Fruit fly (Drosophila melanogaster) whole organism, embryonic: Measurements from ENCODE around the gene Lrr47.

ENCODE experiments used
- Awh ChIP-seq: fragments of 200-800 bp; sonication (Bioruptor generic); IDR thresholded peaks from 2 replicates; pipeline ENCODE4, ENCODE4 v1.3.6; 2022; ENCODE audit warnings: missing biosample characterization, missing genetic modification characterization
- B-H2 ChIP-seq: fragments of 200-800 bp; sonication (Bioruptor generic); optimal IDR thresholded peaks from 2 replicates; lab custom pipeline; 2018; ENCODE audit warnings: missing biosample characterization, mild to moderate bottlenecking, missing genetic modification characterization
- CG10147 ChIP-seq: fragments of 200-800 bp; sonication (Bioruptor generic); optimal IDR thresholded peaks from 2 replicates; lab custom pipeline; 2019; ENCODE audit warnings: missing biosample characterization, mild to moderate bottlenecking, missing genetic modification characterization, moderate library complexity
- CG10565 ChIP-seq: fragments of 200-800 bp; sonication (Bioruptor generic); optimal IDR thresholded peaks from 3 replicates; lab custom pipeline; 2016; ENCODE audit warnings: missing biosample characterization, mild to moderate bottlenecking, missing genetic modification characterization
- CG11247 ChIP-seq: fragments of 200-800 bp; sonication (Bioruptor generic); IDR thresholded peaks from 2 replicates; pipeline ENCODE4 v1.3.6; 2022; ENCODE audit warnings: missing biosample characterization, missing genetic modification characterization
- CG12104 ChIP-seq: fragments of 200-800 bp; sonication (Bioruptor generic); optimal IDR thresholded peaks from 3 replicates; lab custom pipeline; 2016; ENCODE audit warnings: missing biosample characterization, missing genetic modification characterization
- CG12942 ChIP-seq: fragments of 200-800 bp; sonication (Bioruptor generic); optimal IDR thresholded peaks from 3 replicates; lab custom pipeline; 2016; ENCODE audit warnings: missing biosample characterization, missing genetic modification characterization
- CG13424 ChIP-seq: fragments of 200-800 bp; sonication (Bioruptor generic); optimal IDR thresholded peaks from 2 replicates; lab custom pipeline; 2019; ENCODE audit warnings: missing biosample characterization, mild to moderate bottlenecking, missing genetic modification characterization, moderate library complexity
- CG17829 ChIP-seq: fragments of 200-800 bp; optimal IDR thresholded peaks from 2 replicates; lab custom pipeline; 2019; ENCODE audit warnings: missing biosample characterization, mild to moderate bottlenecking, missing genetic modification characterization, moderate library complexity
- CG2678 ChIP-seq: fragments of 200-800 bp; sonication (Bioruptor generic); optimal IDR thresholded peaks from 3 replicates; lab custom pipeline; 2019; ENCODE audit warnings: missing biosample characterization, mild to moderate bottlenecking, missing genetic modification characterization, moderate library complexity
- CG30020 ChIP-seq: fragments of 200-800 bp; optimal IDR thresholded peaks from 2 replicates; lab custom pipeline; 2019; ENCODE audit warnings: missing biosample characterization, mild to moderate bottlenecking, missing genetic modification characterization, moderate library complexity
- CG31224 ChIP-seq: fragments of 200-800 bp; sonication (Bioruptor generic); IDR thresholded peaks from 2 replicates; pipeline ENCODE4 v1.3.6; 2022; ENCODE audit warnings: missing biosample characterization, missing genetic modification characterization
- CG3163 ChIP-seq: fragments of 200-800 bp; sonication (Bioruptor generic); optimal IDR thresholded peaks from 3 replicates; lab custom pipeline; 2016; ENCODE audit warnings: missing biosample characterization, missing genetic modification characterization
- CG32767 ChIP-seq: fragments of 200-800 bp; sonication (Bioruptor generic); IDR thresholded peaks from 2 replicates; pipeline ENCODE4 v1.3.6; 2022; ENCODE audit warnings: missing biosample characterization, missing genetic modification characterization
- CG3838 ChIP-seq: fragments of 200-800 bp; sonication (Bioruptor generic); optimal IDR thresholded peaks from 3 replicates; lab custom pipeline; 2016; ENCODE audit warnings: missing biosample characterization, missing genetic modification characterization
- CG5953 ChIP-seq: fragments of 200-800 bp; sonication (Bioruptor generic); IDR thresholded peaks from 2 replicates; pipeline ENCODE4 v1.3.6; 2022; ENCODE audit warnings: missing biosample characterization, missing genetic modification characterization
- CG7839 ChIP-seq: fragments of 200-800 bp; sonication (Bioruptor generic); optimal IDR thresholded peaks from 3 replicates; lab custom pipeline; 2018; ENCODE audit warnings: missing biosample characterization, mild to moderate bottlenecking, missing genetic modification characterization, moderate library complexity
- CG8478 ChIP-seq: fragments of >200 bp; optimal IDR thresholded peaks from 2 replicates; lab custom pipeline; 2018
- CG8765 ChIP-seq: fragments of 200-800 bp; sonication (Bioruptor generic); IDR thresholded peaks from 2 replicates; pipeline ENCODE4 v1.3.6; 2022; ENCODE audit warnings: missing biosample characterization, missing genetic modification characterization
- CG8944 ChIP-seq: fragments of 200-800 bp; sonication (Bioruptor generic); optimal IDR thresholded peaks from 3 replicates; lab custom pipeline; 2016; ENCODE audit warnings: missing biosample characterization, missing genetic modification characterization
- CG9437 ChIP-seq: fragments of 200-800 bp; sonication (Bioruptor generic); optimal IDR thresholded peaks from 2 replicates; lab custom pipeline; 2018; ENCODE audit warnings: missing biosample characterization, mild to moderate bottlenecking, missing genetic modification characterization
- CG9876 ChIP-seq: fragments of 200-800 bp; sonication (Bioruptor generic); optimal IDR thresholded peaks from 2 replicates; lab custom pipeline; 2016; ENCODE audit warnings: missing biosample characterization, missing genetic modification characterization
- D19A ChIP-seq: fragments of 200-800 bp; optimal IDR thresholded peaks from 3 replicates; lab custom pipeline; 2019; ENCODE audit warnings: missing biosample characterization, mild to moderate bottlenecking, missing genetic modification characterization, moderate library complexity
- Drgx ChIP-seq: fragments of 200-800 bp; sonication (Bioruptor generic); IDR thresholded peaks from 2 replicates; pipeline ENCODE4 v1.3.6; 2022; ENCODE audit warnings: missing biosample characterization, missing genetic modification characterization
- HHEX ChIP-seq: fragments of 200-800 bp; sonication (Bioruptor generic); optimal IDR thresholded peaks from 3 replicates; lab custom pipeline; 2017; ENCODE audit warnings: missing biosample characterization, mild to moderate bottlenecking, missing genetic modification characterization, missing genetic modification reagents
- Lpt ChIP-seq: fragments of >200 bp; optimal IDR thresholded peaks from 2 replicates; lab custom pipeline; 2018; ENCODE audit warnings: missing biosample characterization, missing genetic modification characterization
- MBD-R2 ChIP-seq: fragments of 200-800 bp; sonication (Bioruptor generic); IDR thresholded peaks from 2 replicates; pipeline ENCODE4 v1.3.6; 2022; ENCODE audit warnings: missing biosample characterization, missing genetic modification characterization
- Med ChIP-seq: fragments of 200-800 bp; sonication (Bioruptor generic); peaks from one replicate; lab custom pipeline; 2016; ENCODE audit warnings: missing biosample characterization, missing genetic modification characterization, mild to moderate bottlenecking, inconsistent platforms, moderate library complexity
- Myb ChIP-seq: fragments of 200-800 bp; sonication (Bioruptor generic); optimal IDR thresholded peaks from 2 replicates; lab custom pipeline; 2016; ENCODE audit warnings: missing biosample characterization, missing genetic modification characterization
- Pdp1 ChIP-seq, 2 experiments: fragments of 200-800 bp; sonication (Bioruptor generic); optimal IDR thresholded peaks; 3 replicates each; lab custom pipeline; 2016; ENCODE audit warnings: missing biosample characterization in 2 of 2, missing genetic modification characterization in 2 of 2, mild to moderate bottlenecking in 1 of 2, moderate library complexity in 1 of 2
- Stat92E ChIP-seq, 3 experiments: fragments of >200 bp in 2 of 3; fragments of 200-800 bp in 1 of 3; sonication (Bioruptor generic) in 1 of 3; optimal IDR thresholded peaks; 2 replicates each; lab custom pipeline; 2017 to 2019; ENCODE audit warnings: missing biosample characterization in 3 of 3, missing genetic modification characterization in 3 of 3, mild to moderate bottlenecking in 1 of 3, moderate library complexity in 1 of 3
- ac ChIP-seq: fragments of 200-800 bp; sonication (Bioruptor generic); optimal IDR thresholded peaks from 3 replicates; lab custom pipeline; 2017; ENCODE audit warnings: missing biosample characterization, mild to moderate bottlenecking, missing genetic modification characterization
- amos ChIP-seq: fragments of 200-800 bp; sonication (Bioruptor generic); IDR thresholded peaks from 2 replicates; pipeline ENCODE4 v1.3.6; 2022; ENCODE audit warnings: missing biosample characterization, missing genetic modification characterization; ENCODE audit not compliant: partially characterized antibody
- ap ChIP-seq: fragments of 200-800 bp; sonication (Bioruptor generic); IDR thresholded peaks from 2 replicates; pipeline ENCODE4 v1.3.6; 2022; ENCODE audit warnings: missing biosample characterization, missing genetic modification characterization
- dpn ChIP-seq, 2 experiments: fragments of 200-800 bp; sonication (Bioruptor generic); optimal IDR thresholded peaks; 3 replicates each; lab custom pipeline; 2016; ENCODE audit warnings: missing biosample characterization in 2 of 2, missing genetic modification characterization in 2 of 2
- ewg ChIP-seq: fragments of 200-800 bp; sonication (Bioruptor generic); optimal IDR thresholded peaks from 3 replicates; lab custom pipeline; 2017; ENCODE audit warnings: mild to moderate bottlenecking, missing biosample characterization, missing genetic modification reagents, missing genetic modification characterization
- fu2 ChIP-seq: fragments of 200-800 bp; sonication (Bioruptor generic); optimal IDR thresholded peaks from 2 replicates; lab custom pipeline; 2016; ENCODE audit warnings: missing biosample characterization, missing genetic modification characterization
- gce ChIP-seq: fragments of 200-800 bp; sonication (Bioruptor generic); IDR thresholded peaks from 3 replicates; pipeline ENCODE4 v1.3.6; 2022; ENCODE audit warnings: missing biosample characterization, missing genetic modification characterization
- gfzf ChIP-seq: fragments of 200-800 bp; sonication (Bioruptor generic); optimal IDR thresholded peaks from 2 replicates; lab custom pipeline; 2016; ENCODE audit warnings: missing biosample characterization, mild to moderate bottlenecking, missing genetic modification characterization, moderate library complexity
- gro ChIP-seq: fragments of 200-800 bp; sonication (Bioruptor generic); optimal IDR thresholded peaks from 2 replicates; lab custom pipeline; 2016; ENCODE audit warnings: missing biosample characterization, missing genetic modification characterization
- ken ChIP-seq: fragments of 200-800 bp; sonication (Bioruptor generic); IDR thresholded peaks from 3 replicates; pipeline ENCODE4 v1.3.6; 2022; ENCODE audit warnings: missing biosample characterization, missing genetic modification characterization
- lmd ChIP-seq: fragments of 200-800 bp; sonication (Bioruptor generic); IDR thresholded peaks from 2 replicates; pipeline ENCODE4 v1.3.6; 2022; ENCODE audit warnings: missing biosample characterization, missing genetic modification characterization
- oc ChIP-seq: fragments of 200-800 bp; sonication (Bioruptor generic); optimal IDR thresholded peaks from 2 replicates; lab custom pipeline; 2018; ENCODE audit warnings: missing biosample characterization, mild to moderate bottlenecking, missing genetic modification characterization, moderate library complexity
- sens-2 ChIP-seq: fragments of 200-800 bp; sonication (Bioruptor generic); IDR thresholded peaks from 2 replicates; pipeline ENCODE4 v1.3.6; 2022; ENCODE audit warnings: missing biosample characterization, missing genetic modification characterization
- shn ChIP-seq: fragments of 200-800 bp; sonication (Bioruptor generic); optimal IDR thresholded peaks from 3 replicates; lab custom pipeline; 2016; ENCODE audit warnings: missing biosample characterization, missing genetic modification characterization
- sima ChIP-seq: fragments of 200-800 bp; sonication (Bioruptor generic); optimal IDR thresholded peaks from 2 replicates; lab custom pipeline; 2016; ENCODE audit warnings: missing biosample characterization, missing genetic modification characterization
- slp2 ChIP-seq: fragments of 200-800 bp; sonication (Bioruptor generic); optimal IDR thresholded peaks from 2 replicates; lab custom pipeline; 2016; ENCODE audit warnings: missing biosample characterization, missing genetic modification characterization
- wdn ChIP-seq: fragments of 200-800 bp; sonication (Bioruptor generic); IDR thresholded peaks from 2 replicates; pipeline ENCODE4 v1.3.6; 2022; ENCODE audit warnings: missing biosample characterization, missing genetic modification characterization
- z ChIP-seq: fragments of 200-800 bp; sonication (Bioruptor generic); IDR thresholded peaks from 3 replicates; pipeline ENCODE4 v1.3.6; 2022; ENCODE audit warnings: missing biosample characterization, missing genetic modification characterization
- zen2 ChIP-seq: fragments of 200-800 bp; sonication (Bioruptor generic); IDR thresholded peaks from 3 replicates; pipeline ENCODE4 v1.3.6; 2022; ENCODE audit warnings: missing biosample characterization, missing genetic modification characterization; ENCODE audit not compliant: partially characterized antibody
- zfh1 ChIP-seq: fragments of 200-800 bp; sonication (Bioruptor generic); IDR thresholded peaks from 3 replicates; pipeline ENCODE4 v1.3.6; 2022; ENCODE audit warnings: missing biosample characterization, missing genetic modification characterization

Gene Lrr47

DNA sequence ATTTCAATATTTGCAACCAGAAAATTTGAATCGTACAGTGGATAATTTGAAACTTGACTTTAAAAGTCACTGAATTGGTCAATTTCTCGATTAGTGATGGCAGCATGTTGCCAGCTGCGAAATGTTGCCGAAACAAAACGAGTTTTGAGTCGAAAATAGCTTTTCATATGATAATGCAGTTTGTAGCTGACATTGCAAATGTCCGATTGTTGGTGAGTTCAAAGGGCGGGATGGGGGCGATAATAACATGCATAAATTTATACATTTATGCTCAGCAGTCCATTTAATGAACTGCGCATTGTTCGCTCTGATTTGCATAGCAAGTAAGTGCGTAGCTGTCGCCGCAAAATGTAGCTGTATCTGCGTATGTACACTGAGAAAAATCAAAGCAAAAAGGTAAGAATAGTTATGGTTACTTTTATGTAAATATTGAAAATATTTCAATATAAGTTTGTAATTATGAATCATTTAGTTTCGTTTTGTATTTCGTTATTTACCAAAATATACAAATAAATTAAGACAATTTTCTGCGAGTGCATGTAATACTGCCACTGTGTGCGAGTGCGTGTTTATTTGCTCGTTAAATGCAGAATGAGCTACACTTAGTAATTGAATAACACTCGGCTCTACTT lies 9.9 kb downstream of the Lrr47 start, which contains the start of gene Lip4 (continued):
- TF ChIP-seq wdn, result peak; percentile 66
- TF ChIP-seq CG12104, result peak; percentile 44
- peak; percentile 69 for TF ChIP-seq zfh1 (GFP tag; lab: Robert Waterston, UW)
- TF ChIP-seq HHEX (GFP tag; lab: Kevin White, UChicago), result peak; percentile 76
- peak; percentile 75 for TF ChIP-seq CG10147 (GFP tag; lab: Kevin White, UChicago)
- TF ChIP-seq CG13424 (tag; lab: Kevin White, UChicago), result peak; percentile 83
- TF ChIP-seq CG3163 (GFP tag; lab: Kevin White, UChicago), result no peak
- peak; percentile 82 for TF ChIP-seq CG32767
- TF ChIP-seq Awh (GFP tag; lab: Robert Waterston, UW), result peak; percentile 77
- no peak for TF ChIP-seq shn (GFP tag; lab: Kevin White, UChicago)
- TF ChIP-seq CG2678 (tag; lab: Kevin White, UChicago), result peak; percentile 86
- peak; percentile 66 to 70 for TF ChIP-seq dpn (GFP tag; optimal IDR thresholded peaks at IDR 0.05; lab: Kevin White, UChicago)
- no peak for TF ChIP-seq zen2
- no peak for TF ChIP-seq gfzf (GFP tag; lab: Kevin White, UChicago)
- TF ChIP-seq gro (GFP tag; lab: Kevin White, UChicago), result no peak
- TF ChIP-seq B-H2 (GFP tag; lab: Kevin White, UChicago), result no peak
- peak; percentile 90 for TF ChIP-seq Med (GFP tag; lab: Kevin White, UChicago)
- peak; percentile 46 for TF ChIP-seq CG12942 (GFP tag; lab: Kevin White, UChicago)
- peak; percentile 3 for TF ChIP-seq ac
- TF ChIP-seq CG8944 (GFP tag; lab: Kevin White, UChicago), result no peak
- TF ChIP-seq sens-2, result 0 out of 2 replicates have a peak, but pooled peaks have one; percentile 36
- TF ChIP-seq CG8765 (GFP tag; lab: Robert Waterston, UW), result no peak
- no peak for TF ChIP-seq CG30020 (tag; lab: Kevin White, UChicago)
- peak; percentile 79 for TF ChIP-seq ap (GFP tag; lab: Robert Waterston, UW)
- TF ChIP-seq z (GFP tag; lab: Robert Waterston, UW), result no peak
- peak; percentile 3 for TF ChIP-seq sima
- TF ChIP-seq CG31224, result peak; percentile 46
- TF ChIP-seq CG11247 (GFP tag; lab: Robert Waterston, UW), result no peak; the same call in 1 of the 2 replicates
- TF ChIP-seq fu2 (GFP tag; lab: Kevin White, UChicago), result peak; percentile 14
- TF ChIP-seq oc (tag; lab: Kevin White, UChicago), result peak; percentile 57
- TF ChIP-seq amos (GFP tag; lab: Robert Waterston, UW), result no peak
- peak; percentile 33; the same call in 1 of the 3 replicates for TF ChIP-seq ken (GFP tag; lab: Robert Waterston, UW)
- no peak for TF ChIP-seq Myb (GFP tag; lab: Kevin White, UChicago)
- TF ChIP-seq Lpt (GFP tag; lab: Kevin White, UChicago), result no peak
- TF ChIP-seq CG9437, result peak; percentile 69
- TF ChIP-seq CG7839 (tag; lab: Kevin White, UChicago), result peak; percentile 81
- peak; percentile 69 for TF ChIP-seq CG5953 (GFP tag; lab: Robert Waterston, UW)
- no peak for TF ChIP-seq CG3838 (GFP tag; lab: Kevin White, UChicago)
- TF ChIP-seq Pdp1 (GFP tag; optimal IDR thresholded peaks at IDR 0.05; lab: Kevin White, UChicago), result peak; percentile 58 to 70
- peak; percentile 45; the same call in 1 of the 2 replicates for TF ChIP-seq MBD-R2 (GFP tag; lab: Robert Waterston, UW)
- TF ChIP-seq lmd, result peak; percentile 83
- no peak for TF ChIP-seq CG8478
- TF ChIP-seq D19A (tag; lab: Kevin White, UChicago), result peak; percentile 64
- no peak for TF ChIP-seq CG9876 (GFP tag; lab: Kevin White, UChicago)
- peak; percentile 82 for TF ChIP-seq CG17829 (tag; lab: Kevin White, UChicago)
- peak; percentile 48 for TF ChIP-seq ewg (GFP tag; lab: Kevin White, UChicago)
- TF ChIP-seq slp2 (GFP tag; lab: Kevin White, UChicago), result no peak
- TF ChIP-seq Stat92E (GFP tag; optimal IDR thresholded peaks at IDR 0.05; lab: Kevin White, UChicago), result no peak
- peak; percentile 76 for TF ChIP-seq Drgx
- no peak for TF ChIP-seq CG10565 (GFP tag; lab: Kevin White, UChicago)
- peak; percentile 38; the same call in 1 of the 3 replicates for TF ChIP-seq gce (GFP tag; lab: Robert Waterston, UW)
